Fruit fly (Drosophila melanogaster): ENCODE results near the gene Cpr62Ba.

Gene Cpr62Ba

DNA sequence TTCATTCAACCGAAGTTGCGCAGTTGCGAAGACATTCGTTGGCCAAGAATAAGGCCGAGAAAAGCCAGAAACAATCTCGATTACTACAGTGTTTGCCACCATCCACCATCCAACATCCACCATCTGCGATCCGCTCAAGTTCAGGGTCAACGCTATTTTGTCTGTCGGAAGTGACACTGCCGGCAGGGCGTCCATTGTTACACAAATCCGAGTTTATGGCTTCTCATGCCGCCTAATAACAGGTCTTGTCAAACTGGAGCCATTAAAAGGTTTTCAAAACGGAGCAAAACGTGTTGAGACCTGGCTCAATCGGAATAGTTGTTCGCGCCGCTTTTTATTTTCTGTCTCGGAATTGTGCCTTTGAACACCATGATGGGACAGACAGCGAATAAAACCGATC, 12.7 kb downstream of the Cpr62Ba start:
- TF ChIP-seq Pif1B (GFP tag; optimal IDR thresholded peaks at IDR 0.05) (no peak), EcR (GFP tag; optimal IDR thresholded peaks at IDR 0.05) (peak; percentile 93), fd96Ca (GFP tag; IDR thresholded peaks at IDR 0.05) (no peak), CG17806 (tag; optimal IDR thresholded peaks at IDR 0.05) (no peak), Pif1A (GFP tag; optimal IDR thresholded peaks at IDR 0.05) (no peak)

DNA sequence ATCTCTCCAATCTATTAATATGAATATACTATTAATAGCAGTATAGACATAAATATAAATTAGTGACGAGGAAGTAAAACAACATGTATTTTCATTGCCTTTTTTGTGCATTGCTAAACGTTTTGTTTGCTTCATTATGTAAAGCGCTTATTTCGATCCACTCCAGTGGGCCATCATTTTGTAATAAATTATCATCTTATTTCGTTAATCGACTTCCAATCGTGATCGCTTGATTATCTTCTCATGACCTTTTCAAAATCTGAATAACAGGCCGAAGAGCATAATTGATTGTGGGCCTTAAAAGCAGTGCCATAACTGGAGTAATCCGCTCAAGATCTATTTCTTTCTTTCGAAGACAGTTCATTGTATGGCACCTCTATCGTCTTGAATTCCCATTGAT, 14.2 kb downstream of the Cpr62Ba start:
- no peak for TF ChIP-seq CG34367 (tag; optimal IDR thresholded peaks at IDR 0.05)
- TF ChIP-seq CG10348 (GFP tag; IDR thresholded peaks at IDR 0.05) = no peak
- no peak for TF ChIP-seq D1 (tag; optimal IDR thresholded peaks at IDR 0.05)
- no peak for TF ChIP-seq CG4496 (GFP tag; IDR thresholded peaks at IDR 0.05)
- no peak for TF ChIP-seq CG14655 (GFP tag; optimal IDR thresholded peaks at IDR 0.05)
- TF ChIP-seq CG32121 (GFP tag; IDR thresholded peaks at IDR 0.05) = no peak
- TF ChIP-seq CG8159 (tag; optimal IDR thresholded peaks at IDR 0.05) = no peak
- no peak for TF ChIP-seq CG8301 (tag; optimal IDR thresholded peaks at IDR 0.05)
- no peak for TF ChIP-seq gl (tag; optimal IDR thresholded peaks at IDR 0.05)
- no peak for TF ChIP-seq CG13204 (GFP tag; optimal IDR thresholded peaks at IDR 0.05)
- TF ChIP-seq Ets98B (GFP tag; IDR thresholded peaks at IDR 0.05) = no peak
- no peak for TF ChIP-seq Snoo (tag; optimal IDR thresholded peaks at IDR 0.05)
- TF ChIP-seq CG9948 (tag; optimal IDR thresholded peaks at IDR 0.05) = no peak
- no peak for TF ChIP-seq rn (GFP tag; IDR thresholded peaks at IDR 0.05)
- no peak for TF ChIP-seq fd96Ca (GFP tag; IDR thresholded peaks at IDR 0.05)
- no peak for TF ChIP-seq Pif1B (GFP tag; optimal IDR thresholded peaks at IDR 0.05)
- no peak for TF ChIP-seq CG12605 (GFP tag; IDR thresholded peaks at IDR 0.05)
- TF ChIP-seq Pif1A (GFP tag; optimal IDR thresholded peaks at IDR 0.05) = no peak
- TF ChIP-seq CG17806 (tag; optimal IDR thresholded peaks at IDR 0.05) = no peak
- no peak for TF ChIP-seq EcR (GFP tag; optimal IDR thresholded peaks at IDR 0.05)

DNA sequence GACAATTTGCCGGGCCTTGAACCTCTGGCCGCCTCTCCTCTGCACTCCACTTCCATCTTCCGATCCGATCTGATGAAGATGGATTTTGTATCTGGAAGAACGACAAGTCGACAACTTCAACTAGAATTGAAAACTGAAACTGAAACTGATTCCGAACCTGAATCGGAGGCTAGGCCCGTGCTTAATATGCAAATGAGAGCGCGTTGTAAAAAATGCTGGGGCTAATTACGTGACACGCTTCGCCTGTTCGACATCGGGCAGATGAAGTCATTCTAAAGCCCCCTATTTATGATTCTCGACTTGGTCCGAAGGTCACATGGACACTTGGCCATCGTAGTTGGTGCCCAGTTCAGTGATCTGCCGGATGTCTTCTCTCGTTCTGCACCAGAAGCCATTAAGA, 15.0 kb downstream of the Cpr62Ba start:
- TF ChIP-seq fd96Ca (GFP tag; IDR thresholded peaks at IDR 0.05) (no peak), CG12605 (GFP tag; IDR thresholded peaks at IDR 0.05) (no peak), EcR (GFP tag; optimal IDR thresholded peaks at IDR 0.05) (peak; percentile 83)

- TF ChIP-seq fd96Ca (GFP tag; IDR thresholded peaks at IDR 0.05) = peak; percentile 72; the same call in 2 of the 3 replicates
- TF ChIP-seq CG4496 (GFP tag; IDR thresholded peaks at IDR 0.05) = peak; percentile 88
- TF ChIP-seq Snoo (tag; optimal IDR thresholded peaks at IDR 0.05) = peak; percentile 48
- TF ChIP-seq CG32121 (GFP tag; IDR thresholded peaks at IDR 0.05) = peak; percentile 71
- TF ChIP-seq gl (tag; optimal IDR thresholded peaks at IDR 0.05) = peak; percentile 95
- peak; percentile 70 for TF ChIP-seq CG14655 (GFP tag; optimal IDR thresholded peaks at IDR 0.05)
- peak; percentile 77 for TF ChIP-seq EcR (GFP tag; optimal IDR thresholded peaks at IDR 0.05)
- TF ChIP-seq Pif1A (GFP tag; optimal IDR thresholded peaks at IDR 0.05) = peak; percentile 78
- TF ChIP-seq Ets98B (GFP tag; IDR thresholded peaks at IDR 0.05) = peak; percentile 80
- TF ChIP-seq rn (GFP tag; IDR thresholded peaks at IDR 0.05) = no peak
- TF ChIP-seq CG10348 (GFP tag; IDR thresholded peaks at IDR 0.05) = no peak
- peak; percentile 73 for TF ChIP-seq Pif1B (GFP tag; optimal IDR thresholded peaks at IDR 0.05)
- TF ChIP-seq CG8301 (tag; optimal IDR thresholded peaks at IDR 0.05) = peak; percentile 69
- peak; percentile 96 for TF ChIP-seq CG12605 (GFP tag; IDR thresholded peaks at IDR 0.05)
- peak; percentile 8 for TF ChIP-seq D1 (tag; optimal IDR thresholded peaks at IDR 0.05)
- peak; percentile 80 for TF ChIP-seq CG8159 (tag; optimal IDR thresholded peaks at IDR 0.05)
- peak; percentile 72 for TF ChIP-seq CG17806 (tag; optimal IDR thresholded peaks at IDR 0.05)
- TF ChIP-seq CG15710 (tag; optimal IDR thresholded peaks at IDR 0.05) = peak; percentile 82
- peak; percentile 83 for TF ChIP-seq CG34367 (tag; optimal IDR thresholded peaks at IDR 0.05)
- TF ChIP-seq CG13204 (GFP tag; optimal IDR thresholded peaks at IDR 0.05) = peak; percentile 95
- peak; percentile 52 for TF ChIP-seq CG9948 (tag; optimal IDR thresholded peaks at IDR 0.05)
These were observed 21.3 kb downstream of the Cpr62Ba start, which contains the start of gene GV1 for dm6 chr3L:1810288-1810687. GV1 (plus strand) TSS chr3L:1810588.

DNA sequence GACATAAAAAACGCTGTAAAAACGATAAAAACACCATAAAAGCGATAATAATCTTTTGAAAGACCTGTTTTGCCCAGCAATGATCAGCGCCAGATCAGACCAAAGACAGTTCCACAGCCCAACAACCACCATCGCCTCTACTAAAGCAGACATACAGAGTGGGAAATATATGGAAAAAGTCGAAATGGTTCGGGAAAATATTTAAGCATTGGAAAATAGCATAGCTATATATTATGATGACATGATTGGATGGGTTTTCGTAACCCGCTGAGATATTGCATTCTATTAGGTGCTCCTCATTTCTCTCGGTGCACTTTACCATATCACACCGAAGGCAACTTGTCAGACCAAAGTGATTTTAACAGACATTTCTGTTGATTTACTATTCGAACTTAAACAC, 23.0 kb downstream of the Cpr62Ba start:
- TF ChIP-seq CG14655 (GFP tag; optimal IDR thresholded peaks at IDR 0.05) (no peak), CG15710 (tag; optimal IDR thresholded peaks at IDR 0.05) (peak; percentile 85), Pif1B (GFP tag; optimal IDR thresholded peaks at IDR 0.05) (peak; percentile 89), fd96Ca (GFP tag; IDR thresholded peaks at IDR 0.05) (peak; percentile 95), CG13204 (GFP tag; optimal IDR thresholded peaks at IDR 0.05) (no peak), CG34367 (tag; optimal IDR thresholded peaks at IDR 0.05) (peak; percentile 86), Ets98B (GFP tag; IDR thresholded peaks at IDR 0.05) (peak; percentile 92), D1 (tag; optimal IDR thresholded peaks at IDR 0.05) (no peak), CG8159 (tag; optimal IDR thresholded peaks at IDR 0.05) (peak; percentile 86), CG32121 (GFP tag; IDR thresholded peaks at IDR 0.05) (peak; percentile 85), Pif1A (GFP tag; optimal IDR thresholded peaks at IDR 0.05) (no peak), CG4496 (GFP tag; IDR thresholded peaks at IDR 0.05) (peak; percentile 94), CG10348 (GFP tag; IDR thresholded peaks at IDR 0.05) (peak; percentile 68), Snoo (tag; optimal IDR thresholded peaks at IDR 0.05) (peak; percentile 60), CG8301 (tag; optimal IDR thresholded peaks at IDR 0.05) (peak; percentile 78), rn (GFP tag; IDR thresholded peaks at IDR 0.05) (peak; percentile 83), CG17806 (tag; optimal IDR thresholded peaks at IDR 0.05) (peak; percentile 87), CG12605 (GFP tag; IDR thresholded peaks at IDR 0.05) (peak; percentile 82), EcR (GFP tag; optimal IDR thresholded peaks at IDR 0.05) (no peak), CG9948 (tag; optimal IDR thresholded peaks at IDR 0.05) (peak; percentile 78), gl (tag; optimal IDR thresholded peaks at IDR 0.05) (peak; percentile 79)

- TF ChIP-seq CG32121 (GFP tag; IDR thresholded peaks at IDR 0.05) (no peak), EcR (GFP tag; optimal IDR thresholded peaks at IDR 0.05) (peak; percentile 5)
These were observed 28.8 kb downstream of the Cpr62Ba start, which contains the start of the genes JTBR and CG42676 for dm6 chr3L:1802802-1803201. JTBR (minus strand) TSS chr3L:1802856. CG42676 (plus strand) TSS chr3L:1803107.
